Fruit fly (Drosophila melanogaster): ENCODE data around the gene Gcn5.

dm6 chr3L:12526433-12527113 lies 2.8 kb upstream of the Gcn5 start, which contains the start of gene eIF2beta:
- TF ChIP-seq toe (GFP tag; optimal IDR thresholded peaks at IDR 0.05) (no peak), CG7045 (GFP tag; optimal IDR thresholded peaks at IDR 0.05) (no peak), pad (GFP tag; optimal IDR thresholded peaks at IDR 0.05) (peak; percentile 15), cnc (optimal IDR thresholded peaks at IDR 0.05) (no peak), CG12768 (GFP tag; optimal IDR thresholded peaks at IDR 0.05) (no peak), kay (GFP tag; ENCODE audit: borderline replicate concordance) (no peak), CG1620 (GFP tag; optimal IDR thresholded peaks at IDR 0.05) (peak; percentile 2), bab1 (GFP tag; optimal IDR thresholded peaks at IDR 0.05) (peak; percentile 55), tj (GFP tag; optimal IDR thresholded peaks at IDR 0.05) (peak; percentile 44), CG7101 (tag; optimal IDR thresholded peaks at IDR 0.05) (no peak), CG5204 (GFP tag; optimal IDR thresholded peaks at IDR 0.05) (no peak), Crg-1 (GFP tag; optimal IDR thresholded peaks at IDR 0.05) (no peak)
